Worm (Caenorhabditis elegans) whole organism, midembryonic: ENCODE measurements around the gene ZK185.3.

Experiments used
- T22C8.4 ChIP-seq: fragments of 200-800 bp; sonication (Bioruptor generic); IDR thresholded peaks from 2 replicates; pipeline ENCODE4 v1.3.6; 2022; ENCODE audit warnings: missing genetic modification characterization, missing compliant biosample characterization
- cog-1 ChIP-seq: sonication (generic microtip); optimal IDR thresholded peaks from 2 replicates; lab custom pipeline; 2016; ENCODE audit warnings: missing genetic modification characterization, missing compliant biosample characterization
- flt-1 ChIP-seq: fragments of 200-800 bp; sonication (Bioruptor generic); IDR thresholded peaks from 2 replicates; pipeline ENCODE4 v1.3.6; 2022; ENCODE audit warnings: missing genetic modification characterization, missing compliant biosample characterization
- klf-2 ChIP-seq: fragments of 200-800 bp; sonication (Bioruptor generic); conservative IDR thresholded peaks from 2 replicates; pipeline ENCODE4 v1.3.6; 2022; ENCODE audit warnings: missing genetic modification reagents, missing genetic modification characterization, missing compliant biosample characterization
- med-1 ChIP-seq: sonication (generic microtip); optimal IDR thresholded peaks from 2 replicates; lab custom pipeline; 2017; ENCODE audit warnings: missing genetic modification characterization, mild to moderate bottlenecking, missing compliant biosample characterization, antibody characterized with exemption, missing genetic modification reagents; ENCODE audit not compliant: insufficient read depth
- ref-1 ChIP-seq: fragments of 200-800 bp; sonication (Bioruptor generic); conservative IDR thresholded peaks from 2 replicates; pipeline ENCODE4 v1.3.6; 2022; ENCODE audit warnings: missing genetic modification reagents, missing genetic modification characterization, missing compliant biosample characterization
- tab-1 ChIP-seq: fragments of 200-800 bp; sonication (Bioruptor generic); IDR thresholded peaks from 2 replicates; pipeline ENCODE4 v1.3.6; 2022; ENCODE audit warnings: missing genetic modification characterization, missing compliant biosample characterization
- ztf-23 ChIP-seq: fragments of 200-800 bp; sonication (Bioruptor generic); IDR thresholded peaks from 2 replicates; pipeline ENCODE4 v1.3.6; 2022; ENCODE audit warnings: missing genetic modification reagents, missing genetic modification characterization, missing compliant biosample characterization
- ztf-29 ChIP-seq: fragments of 200-800 bp; sonication (Bioruptor generic); IDR thresholded peaks from 2 replicates; pipeline ENCODE4 v1.3.6; 2022; ENCODE audit warnings: missing genetic modification reagents, missing genetic modification characterization, missing compliant biosample characterization

ZK185.3 gene

DNA sequence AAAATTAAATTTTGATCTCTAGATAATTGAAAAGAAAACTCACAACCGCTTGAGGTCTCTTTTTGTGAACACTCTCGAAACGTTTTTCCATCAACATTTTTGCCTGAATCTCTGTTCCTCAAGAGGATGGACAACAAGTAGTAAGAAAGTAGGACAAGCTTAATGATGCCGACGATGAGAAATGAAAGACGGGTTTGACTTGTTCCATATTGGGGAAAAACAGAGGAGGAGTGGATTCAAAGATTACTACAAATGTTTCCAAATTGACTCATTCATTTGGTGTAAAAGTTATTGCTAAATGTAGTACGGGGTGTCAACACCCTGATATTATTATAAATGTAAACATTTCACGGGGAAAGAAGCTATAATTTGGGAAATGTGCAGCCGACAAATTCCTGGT is 2.8 kb upstream of the ZK185.3 start, which contains the start of gene ZK185.4:
Gene ZK185.4, minus strand, starts transcription at position 101 of the 400 bp plus-strand sequence.
- TF ChIP-seq T22C8.4 (no peak), klf-2 (GFP tag; lab: Robert Waterston, UW) (no peak), ref-1 (GFP tag; lab: Robert Waterston, UW) (no peak), med-1 (no peak), ztf-23 (GFP tag; lab: Robert Waterston, UW) (no peak), ztf-29 (no peak), flt-1 (GFP tag; lab: Robert Waterston, UW) (no peak), cog-1 (no peak), tab-1 (GFP tag; lab: Robert Waterston, UW) (no peak)

DNA sequence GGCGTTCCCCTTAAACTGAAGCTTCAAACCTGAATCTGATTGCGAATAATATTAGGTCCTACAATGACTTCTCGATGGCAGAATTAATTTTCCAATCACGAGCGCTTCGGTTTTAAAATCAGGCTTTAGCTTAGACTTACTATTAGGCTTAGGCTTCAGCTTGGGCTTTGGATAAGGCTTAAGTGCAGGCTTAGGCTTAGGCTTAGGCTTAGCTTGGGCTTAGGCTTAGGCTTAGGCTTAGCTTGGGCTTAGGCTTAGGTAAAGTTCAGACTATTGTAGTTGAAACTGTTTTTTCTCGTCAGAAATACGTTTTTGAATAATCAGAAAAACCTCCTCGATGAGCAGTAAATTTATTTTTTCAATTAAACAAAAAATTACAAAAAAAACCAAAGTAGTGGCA is 3.5 kb downstream of the ZK185.3 start:
- no peak for TF ChIP-seq ztf-29
- no peak for TF ChIP-seq tab-1 (GFP tag; lab: Robert Waterston, UW)
- TF ChIP-seq med-1: no peak

DNA sequence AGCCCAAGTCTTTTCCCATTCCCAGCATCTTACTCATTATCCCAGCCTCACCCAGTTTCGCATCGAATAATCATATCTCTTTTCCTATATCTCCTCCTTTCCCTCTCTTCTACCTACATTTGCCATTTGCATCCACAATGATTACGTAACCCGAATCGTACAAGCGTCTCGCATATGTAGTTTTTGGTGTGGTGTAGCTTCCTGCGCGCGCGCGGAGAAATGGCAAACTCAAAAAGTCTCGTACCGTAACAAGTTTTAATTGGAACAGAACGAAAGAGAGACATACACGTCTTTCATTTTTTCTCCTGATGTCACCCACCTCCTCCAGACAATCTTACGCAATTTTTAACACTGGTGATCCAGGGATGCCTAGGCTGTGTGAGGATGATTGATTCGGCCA is 4.2 kb downstream of the ZK185.3 start:
- TF ChIP-seq ztf-29: no peak
- no peak for TF ChIP-seq T22C8.4
- no peak for TF ChIP-seq cog-1

DNA sequence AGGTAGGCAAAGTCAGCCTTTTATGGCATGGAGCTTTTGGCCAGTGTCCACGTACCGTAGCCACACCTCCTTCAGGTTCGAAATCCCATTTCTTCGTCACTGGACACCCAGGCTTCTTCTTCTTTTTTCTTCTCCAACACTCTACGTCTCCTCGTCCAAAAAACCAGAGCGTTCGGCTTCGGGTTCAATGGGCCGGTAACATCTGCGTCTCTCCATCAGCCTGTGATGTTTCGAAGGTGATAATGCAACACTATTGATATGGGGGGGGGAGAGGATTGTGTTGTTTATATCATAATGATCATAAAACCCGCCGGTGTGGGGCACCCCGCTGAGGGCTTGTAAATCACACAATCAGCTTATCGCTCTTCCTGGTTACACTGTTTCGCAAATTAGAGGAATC is 5.3 kb downstream of the ZK185.3 start, which contains the start of gene ZK180.6:
Gene ZK180.6, minus strand, starts transcription at position 101 of the 400 bp plus-strand sequence.
- TF ChIP-seq ztf-23 (GFP tag; lab: Robert Waterston, UW) (no peak), klf-2 (GFP tag; lab: Robert Waterston, UW) (no peak), ref-1 (GFP tag; lab: Robert Waterston, UW) (no peak), tab-1 (GFP tag; lab: Robert Waterston, UW) (no peak), flt-1 (GFP tag; lab: Robert Waterston, UW) (no peak), T22C8.4 (no peak), ztf-29 (no peak), med-1 (no peak), cog-1 (no peak)

DNA sequence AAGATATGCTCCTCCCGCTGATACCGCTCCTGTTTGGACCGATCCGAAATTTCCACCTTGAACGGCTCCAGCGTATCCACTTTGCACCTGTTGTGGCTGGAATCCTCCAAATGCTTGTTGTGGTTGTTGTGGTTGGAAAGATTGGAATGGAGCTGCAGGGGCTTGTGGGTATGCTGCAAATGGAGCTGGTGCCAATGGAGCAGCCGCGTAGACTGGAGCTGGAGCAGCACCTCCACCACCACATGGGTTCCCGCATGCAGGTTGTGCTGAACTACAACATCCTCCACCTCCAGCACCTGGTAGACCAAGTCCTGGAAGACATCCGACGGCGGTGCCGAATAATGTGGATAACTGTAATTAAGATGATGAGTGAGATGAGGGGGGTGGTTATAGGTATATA is 6.8 kb downstream of the ZK185.3 start:
- TF ChIP-seq tab-1 (GFP tag; lab: Robert Waterston, UW) (no peak), flt-1 (GFP tag; lab: Robert Waterston, UW) (no peak), cog-1 (no peak), ztf-29 (no peak), T22C8.4 (no peak), med-1 (no peak), ztf-23 (GFP tag; lab: Robert Waterston, UW) (no peak), ref-1 (GFP tag; lab: Robert Waterston, UW) (no peak), klf-2 (GFP tag; lab: Robert Waterston, UW) (no peak)

DNA sequence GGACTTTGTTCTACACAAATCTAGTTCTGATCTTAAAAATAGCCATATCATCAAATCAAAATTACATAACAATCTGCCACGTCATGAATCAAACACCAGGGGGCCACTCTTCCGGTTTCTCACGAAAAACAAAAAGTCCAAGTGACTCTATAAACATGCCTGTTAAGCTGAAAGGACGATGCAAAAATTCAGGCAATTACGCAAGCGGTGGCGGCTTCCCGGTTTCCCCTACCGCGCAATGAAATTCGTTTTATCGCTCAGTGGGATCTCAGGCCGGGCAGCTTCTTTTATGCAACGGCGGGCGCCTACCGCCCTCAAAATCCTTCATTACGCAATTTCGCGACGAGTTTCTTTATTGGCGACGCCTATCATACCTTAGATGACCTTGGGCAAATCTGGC is 10.5 kb downstream of the ZK185.3 start:
- TF ChIP-seq klf-2 (GFP tag; lab: Robert Waterston, UW) (no peak), cog-1 (no peak), tab-1 (GFP tag; lab: Robert Waterston, UW) (no peak), ztf-23 (GFP tag; lab: Robert Waterston, UW) (no peak)

DNA sequence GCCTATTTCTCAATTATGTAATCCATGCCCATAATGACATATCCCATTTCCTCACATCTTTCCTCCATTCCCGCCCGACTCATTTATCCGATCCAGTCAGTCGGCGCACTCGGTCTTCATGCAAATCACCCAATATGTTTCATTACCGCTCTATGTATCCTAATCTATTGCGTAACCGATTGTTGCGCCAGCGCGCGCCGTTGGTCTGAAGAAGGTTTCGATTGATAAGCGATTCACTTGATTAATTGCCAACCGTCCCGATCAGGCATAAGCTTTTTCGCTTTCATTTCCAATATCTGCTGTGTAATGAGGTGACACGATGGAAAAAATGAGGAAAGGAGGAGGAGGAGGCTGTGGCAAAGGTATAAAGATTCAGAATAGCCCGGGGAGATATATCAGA is 12.1 kb downstream of the ZK185.3 start:
- no peak for TF ChIP-seq med-1
- TF ChIP-seq ztf-29: no peak
- TF ChIP-seq T22C8.4: no peak
- TF ChIP-seq tab-1 (GFP tag; lab: Robert Waterston, UW): no peak
- no peak for TF ChIP-seq flt-1 (GFP tag; lab: Robert Waterston, UW)
- TF ChIP-seq klf-2 (GFP tag; lab: Robert Waterston, UW): no peak
- no peak for TF ChIP-seq ztf-23 (GFP tag; lab: Robert Waterston, UW)
- TF ChIP-seq ref-1 (GFP tag; lab: Robert Waterston, UW): no peak

DNA sequence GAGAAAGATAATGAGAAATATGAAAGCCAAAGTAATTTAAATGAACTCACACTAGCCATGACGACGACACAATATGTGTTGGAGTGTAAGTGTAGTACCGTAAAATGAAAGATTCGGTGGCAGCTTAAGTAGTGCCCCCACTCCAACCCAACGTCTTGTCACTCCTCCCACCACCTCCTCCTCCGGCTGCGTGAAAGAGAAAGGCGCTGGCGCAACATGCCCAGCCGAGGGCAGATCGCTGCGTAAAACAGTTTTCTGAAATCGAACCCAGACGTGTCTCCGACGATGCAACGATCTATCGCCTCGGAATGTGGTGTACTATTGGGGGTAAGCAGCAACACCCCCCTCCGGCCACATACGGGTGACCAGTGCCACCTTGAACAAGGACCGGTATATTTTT is 13.2 kb downstream of the ZK185.3 start, which contains the start of gene ZK180.5:
Gene ZK180.5, minus strand, starts transcription at position 101 of the 400 bp plus-strand sequence.
- TF ChIP-seq T22C8.4 (no peak), cog-1 (no peak), flt-1 (GFP tag; lab: Robert Waterston, UW) (no peak), ref-1 (GFP tag; lab: Robert Waterston, UW) (no peak), tab-1 (GFP tag; lab: Robert Waterston, UW) (no peak)

DNA sequence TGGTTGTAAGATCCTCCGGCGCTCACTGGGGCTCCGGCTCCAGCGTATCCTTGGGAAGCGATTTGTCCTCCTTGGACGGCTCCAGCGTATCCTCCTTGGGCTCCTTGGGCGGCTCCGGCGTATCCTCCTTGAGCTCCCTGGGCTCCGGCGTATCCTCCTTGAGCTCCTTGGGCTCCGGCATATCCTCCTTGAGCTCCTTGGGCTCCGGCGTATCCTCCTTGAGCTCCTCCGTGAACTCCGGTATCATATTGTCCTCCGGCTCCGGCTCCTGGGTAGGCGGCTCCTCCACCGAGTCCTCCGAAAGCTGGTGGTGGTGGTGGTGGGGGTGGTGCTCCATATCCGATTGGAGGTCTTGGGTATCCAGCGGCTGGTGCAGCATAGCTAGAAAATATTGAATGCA is 13.8 kb downstream of the ZK185.3 start:
- TF ChIP-seq T22C8.4 (no peak), flt-1 (GFP tag; lab: Robert Waterston, UW) (no peak), cog-1 (no peak), med-1 (no peak), ref-1 (GFP tag; lab: Robert Waterston, UW) (no peak), ztf-23 (GFP tag; lab: Robert Waterston, UW) (no peak), klf-2 (GFP tag; lab: Robert Waterston, UW) (no peak), tab-1 (GFP tag; lab: Robert Waterston, UW) (no peak), ztf-29 (no peak)

DNA sequence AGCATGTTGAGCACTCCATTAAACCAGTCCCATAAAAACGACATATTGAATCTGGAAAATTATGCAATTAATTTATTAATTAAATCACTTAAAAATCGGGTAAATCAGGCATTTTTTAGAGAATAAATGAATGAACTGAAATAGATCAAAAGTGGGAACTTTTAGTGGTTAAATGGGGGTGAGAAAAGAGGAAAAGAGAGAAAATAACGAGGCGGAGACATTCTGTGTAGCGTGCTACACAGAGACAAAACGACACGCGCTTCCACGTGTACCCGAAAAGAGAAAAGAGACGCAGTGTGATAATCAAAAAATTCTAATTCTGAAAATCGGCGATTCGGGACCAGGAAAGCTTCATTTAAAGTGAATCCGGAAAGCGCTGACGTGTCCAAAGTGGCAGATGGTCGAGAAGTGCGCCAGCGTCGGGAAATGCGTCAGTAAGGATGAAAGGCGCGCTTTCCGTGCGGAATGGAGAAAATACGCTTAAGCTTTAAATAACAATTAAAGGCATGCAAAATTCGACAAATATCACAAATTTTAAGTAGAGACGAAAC is 16.9 kb downstream of the ZK185.3 start, which contains the start of gene sar-1:
Gene sar-1, minus strand, starts transcription at position 51 of the 551 bp plus-strand sequence.
- TF ChIP-seq med-1 (peak; percentile 3), flt-1 (GFP tag; lab: Robert Waterston, UW) (0 out of 2 replicates have a peak, but pooled peaks have one; percentile 22), ref-1 (GFP tag; lab: Robert Waterston, UW) (no peak), ztf-23 (GFP tag; lab: Robert Waterston, UW) (0 out of 2 replicates have a peak, but pooled peaks have one; percentile 28), tab-1 (GFP tag; lab: Robert Waterston, UW) (no peak; the same call in 1 of the 2 replicates), T22C8.4 (no peak), cog-1 (peak; percentile 12), ztf-29 (peak; percentile 75; the same call in 1 of the 2 replicates), klf-2 (GFP tag; lab: Robert Waterston, UW) (no peak)
